Fruit fly (Drosophila melanogaster): ENCODE measurements around the gene Cubn2.

- TF ChIP-seq psq (optimal IDR thresholded peaks at IDR 0.05) (no peak), Sin3A (optimal IDR thresholded peaks at IDR 0.05) (no peak), Myc (optimal IDR thresholded peaks at IDR 0.05) (no peak), h (optimal IDR thresholded peaks at IDR 0.05) (no peak)
Observed at dm6 chr3L:11863587-11863986, 49.0 kb upstream of the Cubn2 start.
